Worm (Caenorhabditis elegans): ENCODE data around the gene K08D8.12.
A peak's percentile ranks its signal among the peaks of the same experiment; 100 is the strongest.

DNA sequence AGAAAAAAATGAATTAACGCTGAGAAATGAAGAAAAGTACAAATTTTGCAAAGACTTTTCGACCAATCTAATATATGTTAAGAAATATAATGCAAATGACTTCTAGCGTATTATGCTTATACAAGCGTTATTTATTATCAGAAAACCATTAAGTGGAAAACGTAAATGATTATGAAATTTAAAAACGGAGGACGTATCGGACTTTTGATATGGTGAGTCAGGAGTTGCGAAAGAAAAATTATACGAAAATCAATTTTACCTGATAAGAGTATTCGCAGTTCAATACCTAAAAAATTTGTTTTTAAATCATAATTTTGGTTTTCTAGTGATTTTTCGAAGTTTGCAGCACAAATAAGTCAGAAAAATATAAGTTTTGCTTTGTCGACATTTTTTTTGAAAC, 16.7 kb upstream of the K08D8.12 start:
- TF ChIP-seq ceh-82 (tag; optimal IDR thresholded peaks at IDR 0.05) (no peak), saeg-2 (GFP tag; IDR thresholded peaks at IDR 0.05) (no peak), nhr-77 (tag; optimal IDR thresholded peaks at IDR 0.05) (no peak), ctbp-1 (GFP tag; IDR thresholded peaks at IDR 0.05) (no peak), nhr-42 (GFP tag; IDR thresholded peaks at IDR 0.05) (no peak), nhr-11 (tag; optimal IDR thresholded peaks at IDR 0.05) (no peak), snpc-4 (tag; optimal IDR thresholded peaks at IDR 0.05) (no peak), aha-1 (tag) (peak; percentile 12)
